Fruit fly (Drosophila melanogaster) whole organism, embryonic: ENCODE data around the gene Prim1.
A peak's percentile ranks its signal among the peaks of the same experiment; 100 is the strongest.

ENCODE experiments used
- Awh ChIP-seq: fragments of 200-800 bp; sonication (Bioruptor generic); IDR thresholded peaks from 2 replicates; pipeline ENCODE4, ENCODE4 v1.3.6; 2022; ENCODE audit warnings: missing biosample characterization, missing genetic modification characterization
- BEAF-32 ChIP-seq: fragments of 200-800 bp; sonication (Bioruptor generic); optimal IDR thresholded peaks from 3 replicates; lab custom pipeline; 2017; ENCODE audit warnings: missing biosample characterization, missing genetic modification characterization, mild to moderate bottlenecking, moderate library complexity, missing genetic modification reagents
- CG11456 ChIP-seq: fragments of 200-800 bp; sonication (Bioruptor generic); IDR thresholded peaks from 3 replicates; pipeline ENCODE4 v1.3.6; 2022; ENCODE audit warnings: missing biosample characterization, missing genetic modification characterization
- CG12744 ChIP-seq: fragments of 200-800 bp; sonication (Bioruptor generic); optimal IDR thresholded peaks from 2 replicates; lab custom pipeline; 2016; ENCODE audit warnings: missing biosample characterization, missing genetic modification characterization
- CG13287 ChIP-seq: fragments of 200-800 bp; sonication (Bioruptor generic); IDR thresholded peaks from 2 replicates; pipeline ENCODE4 v1.3.6; 2022; ENCODE audit warnings: missing biosample characterization, missing genetic modification characterization; ENCODE audit not compliant: partially characterized antibody
- CG14860 ChIP-seq: fragments of 200-800 bp; sonication (Bioruptor generic); IDR thresholded peaks from 3 replicates; pipeline ENCODE4 v1.3.6; 2022; ENCODE audit warnings: missing biosample characterization, missing genetic modification characterization; ENCODE audit not compliant: partially characterized antibody
- CG1602 ChIP-seq: fragments of 200-800 bp; sonication (Bioruptor generic); optimal IDR thresholded peaks from 3 replicates; lab custom pipeline; 2016; ENCODE audit warnings: missing biosample characterization, missing genetic modification characterization
- CG1792 ChIP-seq: fragments of 200-800 bp; sonication (Bioruptor generic); optimal IDR thresholded peaks from 2 replicates; lab custom pipeline; 2016; ENCODE audit warnings: missing biosample characterization, missing genetic modification characterization
- CG3407 ChIP-seq: fragments of 200-800 bp; sonication (Bioruptor generic); optimal IDR thresholded peaks from 2 replicates; lab custom pipeline; 2018; ENCODE audit warnings: missing biosample characterization, mild to moderate bottlenecking, missing genetic modification characterization
- CG6654 ChIP-seq: fragments of 200-800 bp; sonication (Bioruptor generic); optimal IDR thresholded peaks from 2 replicates; lab custom pipeline; 2017; ENCODE audit warnings: missing biosample characterization, mild to moderate bottlenecking, missing genetic modification characterization
- CG6689 ChIP-seq: fragments of 200-800 bp; sonication (Bioruptor generic); IDR thresholded peaks from 2 replicates; pipeline ENCODE4 v1.3.6; 2022; ENCODE audit warnings: missing biosample characterization, missing genetic modification characterization
- CG6854 ChIP-seq: fragments of 200-800 bp; sonication (Bioruptor generic); optimal IDR thresholded peaks from 3 replicates; lab custom pipeline; 2017; ENCODE audit warnings: missing biosample characterization, mild to moderate bottlenecking, missing genetic modification characterization
- CG7963 ChIP-seq: fragments of 200-800 bp; sonication (Bioruptor generic); IDR thresholded peaks from 3 replicates; pipeline ENCODE4 v1.3.6; 2022; ENCODE audit warnings: missing biosample characterization, missing genetic modification characterization; ENCODE audit not compliant: partially characterized antibody
- CG8765 ChIP-seq: fragments of 200-800 bp; sonication (Bioruptor generic); IDR thresholded peaks from 2 replicates; pipeline ENCODE4 v1.3.6; 2022; ENCODE audit warnings: missing biosample characterization, missing genetic modification characterization
- CTCF ChIP-seq: fragments of 200-800 bp; sonication (Bioruptor generic); optimal IDR thresholded peaks from 2 replicates; lab custom pipeline; 2017; ENCODE audit warnings: missing biosample characterization, mild to moderate bottlenecking, missing genetic modification characterization, moderate library complexity
- CoRest ChIP-seq: fragments of 200-800 bp; sonication (Bioruptor generic); optimal IDR thresholded peaks from 3 replicates; lab custom pipeline; 2018; ENCODE audit warnings: missing biosample characterization, mild to moderate bottlenecking, missing genetic modification characterization, moderate library complexity
- D19A ChIP-seq: fragments of 200-800 bp; optimal IDR thresholded peaks from 3 replicates; lab custom pipeline; 2019; ENCODE audit warnings: missing biosample characterization, mild to moderate bottlenecking, missing genetic modification characterization, moderate library complexity
- Dad ChIP-seq: fragments of 200-800 bp; sonication (Bioruptor generic); optimal IDR thresholded peaks from 3 replicates; lab custom pipeline; 2016; ENCODE audit warnings: missing biosample characterization, missing genetic modification characterization
- Hr78 ChIP-seq, 2 experiments: fragments of 200-800 bp in 1 of 2; fragments of >200 bp in 1 of 2; sonication (Bioruptor generic) in 1 of 2; optimal IDR thresholded peaks; 2 replicates each; lab custom pipeline; 2017 to 2019; ENCODE audit warnings: missing biosample characterization in 2 of 2, missing genetic modification characterization in 2 of 2, mild to moderate bottlenecking in 1 of 2, moderate library complexity in 1 of 2
- Hsf ChIP-seq: fragments of 200-800 bp; sonication (Bioruptor generic); optimal IDR thresholded peaks from 3 replicates; lab custom pipeline; 2016; ENCODE audit warnings: missing biosample characterization, missing genetic modification characterization
- MBD-R2 ChIP-seq: fragments of 200-800 bp; sonication (Bioruptor generic); IDR thresholded peaks from 2 replicates; pipeline ENCODE4 v1.3.6; 2022; ENCODE audit warnings: missing biosample characterization, missing genetic modification characterization
- Pdp1 ChIP-seq, 2 experiments: fragments of 200-800 bp; sonication (Bioruptor generic); optimal IDR thresholded peaks; 3 replicates each; lab custom pipeline; 2016; ENCODE audit warnings: missing biosample characterization in 2 of 2, missing genetic modification characterization in 2 of 2, mild to moderate bottlenecking in 1 of 2, moderate library complexity in 1 of 2
- Sry-δ ChIP-seq: fragments of 200-800 bp; sonication (Bioruptor generic); optimal IDR thresholded peaks from 2 replicates; lab custom pipeline; 2016; ENCODE audit warnings: missing biosample characterization, missing genetic modification characterization
- Trl ChIP-seq, 3 experiments: fragments of >200 bp in 2 of 3; fragments of 200-800 bp in 1 of 3; sonication (Bioruptor generic) in 1 of 3; optimal IDR thresholded peaks; 2 replicates in 1 of 3; 3 replicates in 2 of 3; lab custom pipeline; 2016 to 2017; ENCODE audit warnings: missing biosample characterization in 1 of 3, missing genetic modification characterization in 1 of 3
- Xbp1 ChIP-seq: fragments of 200-800 bp; sonication (Bioruptor generic); optimal IDR thresholded peaks from 3 replicates; lab custom pipeline; 2016; ENCODE audit warnings: missing biosample characterization, mild to moderate bottlenecking, missing genetic modification characterization
- aop ChIP-seq: fragments of 200-800 bp; sonication (Bioruptor generic); IDR thresholded peaks from 2 replicates; pipeline ENCODE4 v1.3.6; 2022; ENCODE audit warnings: missing biosample characterization, missing genetic modification characterization
- bbx ChIP-seq: fragments of 200-800 bp; sonication (Bioruptor generic); IDR thresholded peaks from 2 replicates; pipeline ENCODE4 v1.3.6; 2022; ENCODE audit warnings: missing biosample characterization, missing genetic modification characterization; ENCODE audit not compliant: partially characterized antibody
- bsh ChIP-seq, 2 experiments: fragments of 200-800 bp; sonication (Bioruptor generic); optimal IDR thresholded peaks; 2 replicates each; lab custom pipeline; 2017 to 2018; ENCODE audit warnings: mild to moderate bottlenecking in 2 of 2, missing biosample characterization in 2 of 2, missing genetic modification characterization in 2 of 2, moderate library complexity in 1 of 2
- disco-r ChIP-seq: fragments of 200-800 bp; sonication (Bioruptor generic); optimal IDR thresholded peaks from 2 replicates; lab custom pipeline; 2016; ENCODE audit warnings: missing biosample characterization, missing genetic modification characterization
- dysf ChIP-seq: fragments of 200-800 bp; sonication (Bioruptor generic); IDR thresholded peaks from 3 replicates; pipeline ENCODE4 v1.3.6; 2022; ENCODE audit warnings: missing biosample characterization, missing genetic modification characterization
- ems ChIP-seq: fragments of 200-800 bp; sonication (Bioruptor generic); optimal IDR thresholded peaks from 3 replicates; lab custom pipeline; 2016; ENCODE audit warnings: missing biosample characterization, missing genetic modification characterization
- fd64A ChIP-seq: fragments of 200-800 bp; sonication (Bioruptor generic); optimal IDR thresholded peaks from 3 replicates; lab custom pipeline; 2018; ENCODE audit warnings: missing biosample characterization, mild to moderate bottlenecking, missing genetic modification characterization
- ftz-f1 ChIP-seq: fragments of 200-800 bp; sonication (Bioruptor generic); optimal IDR thresholded peaks from 2 replicates; lab custom pipeline; 2016; ENCODE audit warnings: missing biosample characterization, missing genetic modification characterization
- h ChIP-seq: fragments of >200 bp; optimal IDR thresholded peaks from 2 replicates; lab custom pipeline; 2017
- inv ChIP-seq: fragments of 200-800 bp; sonication (Bioruptor generic); IDR thresholded peaks from 2 replicates; pipeline ENCODE4 v1.3.6; 2022; ENCODE audit warnings: missing biosample characterization, missing genetic modification characterization; ENCODE audit not compliant: partially characterized antibody
- kah ChIP-seq: fragments of 200-800 bp; sonication (Bioruptor generic); optimal IDR thresholded peaks from 2 replicates; lab custom pipeline; 2018; ENCODE audit warnings: missing biosample characterization, mild to moderate bottlenecking, missing genetic modification characterization
- klu ChIP-seq: fragments of 200-800 bp; sonication (Bioruptor generic); IDR thresholded peaks from 2 replicates; pipeline ENCODE4 v1.3.6; 2022; ENCODE audit warnings: missing biosample characterization, missing genetic modification characterization
- luna ChIP-seq: fragments of 200-800 bp; sonication (Bioruptor generic); optimal IDR thresholded peaks from 2 replicates; lab custom pipeline; 2016; ENCODE audit warnings: missing biosample characterization, missing genetic modification characterization
- mld ChIP-seq: fragments of 200-800 bp; sonication (Bioruptor generic); IDR thresholded peaks from 3 replicates; pipeline ENCODE4 v1.3.6; 2022; ENCODE audit warnings: missing biosample characterization, missing genetic modification characterization; ENCODE audit not compliant: partially characterized antibody
- nerfin-2 ChIP-seq: fragments of 200-800 bp; sonication (Bioruptor generic); IDR thresholded peaks from 2 replicates; pipeline ENCODE4 v1.3.6; 2022; ENCODE audit warnings: missing biosample characterization, missing genetic modification characterization; ENCODE audit not compliant: partially characterized antibody
- nom ChIP-seq: fragments of 200-800 bp; sonication (Bioruptor generic); optimal IDR thresholded peaks from 2 replicates; lab custom pipeline; 2017; ENCODE audit warnings: missing biosample characterization, missing genetic modification characterization, mild to moderate bottlenecking, moderate library complexity, missing genetic modification reagents
- pan ChIP-seq, 4 experiments: fragments of >200 bp in 3 of 4; fragments of 200-800 bp in 1 of 4; sonication (Bioruptor generic) in 1 of 4; optimal IDR thresholded peaks in 3 of 4; IDR thresholded peaks in 1 of 4; 2 replicates each; pipeline versions ENCODE4 v1.3.6 to Lab custom; 2017 to 2022; ENCODE audit warnings: missing biosample characterization in 2 of 4, missing genetic modification characterization in 2 of 4, mixed read lengths in 1 of 4
- salm ChIP-seq: fragments of 200-800 bp; sonication (Bioruptor generic); optimal IDR thresholded peaks from 2 replicates; lab custom pipeline; 2018; ENCODE audit warnings: missing biosample characterization, mild to moderate bottlenecking, missing genetic modification characterization
- slbo ChIP-seq: fragments of 200-800 bp; sonication (Bioruptor generic); IDR thresholded peaks from 2 replicates; pipeline ENCODE4 v1.3.6; 2022; ENCODE audit warnings: missing biosample characterization, missing genetic modification characterization
- sug ChIP-seq: fragments of 200-800 bp; optimal IDR thresholded peaks from 2 replicates; lab custom pipeline; 2019; ENCODE audit warnings: missing biosample characterization, mild to moderate bottlenecking, missing genetic modification characterization, moderate library complexity
- trem ChIP-seq: fragments of 200-800 bp; optimal IDR thresholded peaks from 3 replicates; lab custom pipeline; 2019; ENCODE audit warnings: missing biosample characterization, mild to moderate bottlenecking, missing genetic modification characterization, moderate library complexity
- vvl ChIP-seq: fragments of 200-800 bp; sonication (Bioruptor generic); IDR thresholded peaks from 2 replicates; pipeline ENCODE4 v1.3.6; 2022; ENCODE audit warnings: missing biosample characterization, missing genetic modification characterization
- wek ChIP-seq: fragments of 200-800 bp; sonication (Bioruptor generic); optimal IDR thresholded peaks from 3 replicates; lab custom pipeline; 2018; ENCODE audit warnings: missing biosample characterization, mild to moderate bottlenecking, missing genetic modification characterization, moderate library complexity

The Prim1 gene

dm6 chr3L:8358776-8359455 is 18.8 kb downstream of the Prim1 start (continued):
- TF ChIP-seq sug (tag; lab: Kevin White, UChicago): peak; percentile 99
- peak; percentile 57; the same call in 1 of the 2 replicates for TF ChIP-seq bbx
- TF ChIP-seq Xbp1 (GFP tag; lab: Kevin White, UChicago): no peak
- TF ChIP-seq inv (GFP tag; lab: Robert Waterston, UW): peak; percentile 43; the same call in 1 of the 2 replicates
- peak; percentile 62 for TF ChIP-seq BEAF-32 (GFP tag; lab: Kevin White, UChicago)
- 0 out of 3 replicates have a peak, but pooled peaks have one; percentile 61 for TF ChIP-seq mld (GFP tag; lab: Robert Waterston, UW)
- TF ChIP-seq D19A (tag; lab: Kevin White, UChicago): no peak
- TF ChIP-seq fd64A: no peak
- peak; percentile 76 for TF ChIP-seq CG13287 (GFP tag; lab: Robert Waterston, UW)
- TF ChIP-seq nerfin-2 (GFP tag; lab: Robert Waterston, UW): peak; percentile 68
- peak; percentile 55 for TF ChIP-seq Sry-δ (GFP tag; lab: Kevin White, UChicago)
- no peak for TF ChIP-seq ems (GFP tag; lab: Kevin White, UChicago)
- TF ChIP-seq CG6854: peak; percentile 12
- TF ChIP-seq slbo (GFP tag; lab: Robert Waterston, UW): no peak
- TF ChIP-seq Hsf (GFP tag; lab: Kevin White, UChicago): no peak
- TF ChIP-seq CG7963 (GFP tag; lab: Robert Waterston, UW): 0 out of 3 replicates have a peak, but pooled peaks have one; percentile 17
- TF ChIP-seq CG8765: no peak
- no peak for TF ChIP-seq aop
- TF ChIP-seq salm (tag; lab: Kevin White, UChicago): no peak
- TF ChIP-seq CG12744 (GFP tag; lab: Kevin White, UChicago): no peak
- TF ChIP-seq CG6654 (GFP tag; lab: Kevin White, UChicago): no peak
- TF ChIP-seq MBD-R2 (GFP tag; lab: Robert Waterston, UW): peak; percentile 35; the same call in 1 of the 2 replicates
- TF ChIP-seq Dad: no peak
- TF ChIP-seq CG14860 (GFP tag; lab: Robert Waterston, UW): peak; percentile 65; the same call in 1 of the 3 replicates
- no peak for TF ChIP-seq trem (tag; lab: Kevin White, UChicago)
- TF ChIP-seq kah (GFP tag; lab: Kevin White, UChicago): peak; percentile 5
- TF ChIP-seq CoRest (tag; lab: Kevin White, UChicago): no peak
- TF ChIP-seq CG6689 (GFP tag; lab: Robert Waterston, UW): no peak
- no peak for TF ChIP-seq pan (optimal IDR thresholded peaks at IDR 0.05; lab: Kevin White, UChicago)
- TF ChIP-seq pan (GFP tag; optimal IDR thresholded peaks at IDR 0.05 in 1 of 2, IDR thresholded peaks at IDR 0.05 in 1 of 2): no peak
- TF ChIP-seq Pdp1 (GFP tag; optimal IDR thresholded peaks at IDR 0.05; lab: Kevin White, UChicago): peak in 1 of 2 experiments; percentile 100
- peak in 1 of 2 experiments; percentile 53 for TF ChIP-seq Hr78 (GFP tag; optimal IDR thresholded peaks at IDR 0.05; lab: Kevin White, UChicago)
- no peak for TF ChIP-seq luna (GFP tag; lab: Kevin White, UChicago)
- TF ChIP-seq CG11456: no peak
- no peak for TF ChIP-seq CG3407 (GFP tag; lab: Kevin White, UChicago)
- peak; percentile 29; the same call in 1 of the 2 replicates for TF ChIP-seq vvl (GFP tag; lab: Robert Waterston, UW)
- TF ChIP-seq CG1792 (GFP tag; lab: Kevin White, UChicago): no peak
- peak; percentile 38 for TF ChIP-seq CTCF
- TF ChIP-seq, all 482 proteins: peak for 68

dm6 chr3L:8360063-8360642 is 20.0 kb downstream of the Prim1 start:
- no peak for TF ChIP-seq klu
- no peak for TF ChIP-seq dysf (GFP tag; lab: Robert Waterston, UW)
- TF ChIP-seq wek (GFP tag; lab: Kevin White, UChicago): no peak
- TF ChIP-seq bsh (GFP tag; optimal IDR thresholded peaks at IDR 0.05; lab: Kevin White, UChicago): peak in 1 of 2 experiments; percentile 65
- TF ChIP-seq disco-r (GFP tag; lab: Kevin White, UChicago): no peak
- no peak for TF ChIP-seq Dad
- TF ChIP-seq Trl (optimal IDR thresholded peaks at IDR 0.05; lab: Kevin White, UChicago): peak in 1 of 2 experiments; percentile 34
- no peak for TF ChIP-seq Trl (GFP tag; optimal IDR thresholded peaks at IDR 0.05; lab: Kevin White, UChicago)
- peak; percentile 93 for TF ChIP-seq nom (GFP tag; lab: Kevin White, UChicago)
- TF ChIP-seq ftz-f1 (GFP tag; lab: Kevin White, UChicago): no peak
- TF ChIP-seq CG1602: no peak
- 0 out of 2 replicates have a peak, but pooled peaks have one; percentile 16 for TF ChIP-seq Awh (GFP tag; lab: Robert Waterston, UW)
- TF ChIP-seq h (lab: Kevin White, UChicago): no peak
